Worm (Caenorhabditis elegans) whole organism, L3 larva: ENCODE data around the gene appg-2.

Experiments used
- egl-27 ChIP-seq: sonication (generic microtip); optimal IDR thresholded peaks from 4 replicates; lab custom pipeline; 2017; ENCODE audit warnings: missing biosample characterization, missing genetic modification reagents, missing genetic modification characterization
- elt-3 ChIP-seq, 3 experiments: fragments of 150-350 bp in 1 of 3; sonication (generic microtip) in 2 of 3; optimal IDR thresholded peaks; 2 replicates in 2 of 3; 4 replicates in 1 of 3; lab custom pipeline; 2014 to 2017; ENCODE audit warnings: missing biosample characterization in 3 of 3, missing genetic modification characterization in 3 of 3
- jun-1 ChIP-seq: fragments of 150-350 bp; optimal IDR thresholded peaks from 2 replicates; lab custom pipeline; 2014; ENCODE audit warnings: missing biosample characterization, missing genetic modification reagents, missing genetic modification characterization
- lin-39 ChIP-seq: fragments of 150-350 bp; optimal IDR thresholded peaks from 2 replicates; lab custom pipeline; 2018; ENCODE audit warnings: missing biosample characterization, missing genetic modification reagents, missing genetic modification characterization
- nhr-28 ChIP-seq: fragments of 150-350 bp; optimal IDR thresholded peaks from 2 replicates; lab custom pipeline; 2014; ENCODE audit warnings: missing biosample characterization, missing genetic modification characterization
- unc-62 ChIP-seq: fragments of 150-350 bp; sonication (generic microtip); optimal IDR thresholded peaks from 4 replicates; lab custom pipeline; 2014; ENCODE audit warnings: missing biosample characterization, missing genetic modification reagents, missing genetic modification characterization
- ztf-11 ChIP-seq: fragments of 150-350 bp; optimal IDR thresholded peaks from 2 replicates; lab custom pipeline; 2014; ENCODE audit warnings: missing biosample characterization, missing genetic modification characterization

ce11 chrII:8817225-8817624 lies 16.3 kb downstream of the appg-2 start:
- TF ChIP-seq egl-27 (tag; lab: Kevin White, UChicago) (no peak), ztf-11 (tag; lab: Kevin White, UChicago) (no peak), nhr-28 (tag; lab: Kevin White, UChicago) (no peak), elt-3 (tag; optimal IDR thresholded peaks at IDR 0.05; lab: Kevin White, UChicago) (no peak), unc-62 (no peak), jun-1 (tag; lab: Kevin White, UChicago) (no peak), lin-39 (tag; lab: Kevin White, UChicago) (no peak)
